Worm (Caenorhabditis elegans) whole organism, L1 larva: Measurements from ENCODE around the gene ent-1.

Experiments
- hlh-17 ChIP-seq: fragments of 200-800 bp; sonication (Bioruptor generic); optimal IDR thresholded peaks from 2 replicates; lab custom pipeline; 2018; ENCODE audit warnings: missing genetic modification characterization, mild to moderate bottlenecking, missing compliant biosample characterization, moderate library complexity, borderline replicate concordance
- hpl-2 ChIP-seq: fragments of 150-350 bp; optimal IDR thresholded peaks from 2 replicates; lab custom pipeline; 2014; ENCODE audit warnings: missing biosample characterization, missing genetic modification reagents, missing genetic modification characterization
- lin-39 ChIP-seq: fragments of 150-350 bp; optimal IDR thresholded peaks from 2 replicates; lab custom pipeline; 2014; ENCODE audit warnings: missing biosample characterization, missing genetic modification reagents, missing genetic modification characterization
- lsy-2 ChIP-seq, 2 experiments: fragments of 150-350 bp; optimal IDR thresholded peaks; 2 replicates each; lab custom pipeline; 2014; ENCODE audit warnings: missing biosample characterization in 2 of 2, missing genetic modification characterization in 2 of 2
- skn-1 ChIP-seq: fragments of 150-350 bp; optimal IDR thresholded peaks from 2 replicates; lab custom pipeline; 2014; ENCODE audit warnings: missing biosample characterization, missing genetic modification characterization
- ztf-11 ChIP-seq, 2 experiments: sonication (generic microtip); optimal IDR thresholded peaks; 2 replicates each; lab custom pipeline; 2016 to 2017; ENCODE audit warnings: missing genetic modification characterization in 2 of 2, missing biosample characterization in 1 of 2, missing compliant biosample characterization in 1 of 2

DNA sequence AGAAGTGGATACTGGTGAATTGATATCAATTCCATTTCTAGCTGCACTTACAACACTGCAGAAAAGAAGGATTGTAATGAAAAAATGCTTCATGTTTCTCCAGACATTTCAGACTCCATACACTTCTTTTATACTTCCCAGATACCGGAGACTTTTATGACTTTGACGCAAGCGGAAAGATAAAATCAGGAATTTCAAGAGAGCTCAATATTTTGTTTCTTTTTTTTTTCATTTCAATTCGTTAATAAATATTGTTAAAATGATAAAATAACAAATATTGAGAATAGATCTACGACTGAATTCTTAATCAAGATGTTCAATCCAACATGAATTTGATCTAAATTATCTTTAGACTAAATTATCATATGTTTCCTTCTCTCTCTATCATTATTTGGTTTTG lies 29.8 kb downstream of the ent-1 start, which contains the start of gene lys-5:
- TF ChIP-seq hpl-2 (no peak), lin-39 (tag; lab: Kevin White, UChicago) (no peak), hlh-17 (GFP tag; lab: Kevin White, UChicago) (no peak), ztf-11 (tag; optimal IDR thresholded peaks at IDR 0.05; lab: Kevin White, UChicago) (no peak), skn-1 (tag; lab: Kevin White, UChicago) (no peak), lsy-2 (tag; optimal IDR thresholded peaks at IDR 0.05; lab: Kevin White, UChicago) (no peak)
